Worm (Caenorhabditis elegans) whole organism, L4 larva: Measurements from ENCODE around the gene C44H9.6.
A peak's percentile ranks its signal among the peaks of the same experiment; 100 is the strongest.

Source experiments
- Y5F2A.4 ChIP-seq: fragments of 200-800 bp; sonication (Bioruptor generic); optimal IDR thresholded peaks from 2 replicates; lab custom pipeline; 2018; ENCODE audit warnings: mild to moderate bottlenecking, missing genetic modification characterization, missing compliant biosample characterization
- nhr-28 ChIP-seq: fragments of 150-350 bp; optimal IDR thresholded peaks from 2 replicates; lab custom pipeline; 2014; ENCODE audit warnings: missing biosample characterization, missing genetic modification characterization
- unc-130 ChIP-seq: sonication (generic microtip); optimal IDR thresholded peaks from 2 replicates; lab custom pipeline; 2016; ENCODE audit warnings: missing genetic modification reagents, missing genetic modification characterization, missing compliant biosample characterization

DNA sequence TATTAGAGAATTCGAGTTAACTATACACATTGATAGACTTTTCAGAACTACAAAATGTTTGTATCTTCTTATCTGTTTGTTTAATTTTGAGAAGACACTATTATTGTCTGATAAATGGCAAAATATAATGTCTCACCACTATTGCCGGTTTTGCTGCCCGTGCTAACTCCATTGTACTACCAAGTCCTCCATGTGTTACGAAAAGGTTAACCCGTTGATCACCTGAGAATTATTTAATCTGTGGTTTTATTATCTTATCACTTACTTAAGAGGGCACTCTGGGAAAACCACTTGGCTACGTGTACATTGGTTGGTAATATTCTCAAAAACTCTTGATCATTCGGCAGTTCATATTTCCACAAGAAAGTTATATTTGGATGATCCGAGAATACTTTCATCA lies 49.2 kb downstream of the C44H9.6 start:
- TF ChIP-seq unc-130: no peak
- TF ChIP-seq Y5F2A.4 (GFP tag; lab: Kevin White, UChicago): no peak
- peak; percentile 29 for TF ChIP-seq nhr-28 (tag; lab: Kevin White, UChicago)
